Fruit fly (Drosophila melanogaster) whole organism, wandering third instar larva: ENCODE data around the gene Ugt37A1.

Experiments used
- Abd-B ChIP-seq: fragments of >200 bp; optimal IDR thresholded peaks from 2 replicates; lab custom pipeline; 2017; ENCODE audit warnings: missing biosample characterization, missing genetic modification characterization
- CG32264 ChIP-seq: fragments of 200-800 bp; sonication (Bioruptor generic); optimal IDR thresholded peaks from 2 replicates; lab custom pipeline; 2016; ENCODE audit warnings: missing biosample characterization, missing genetic modification characterization
- CG9705 ChIP-seq: fragments of 200-800 bp; sonication (Bioruptor generic); optimal IDR thresholded peaks from 2 replicates; lab custom pipeline; 2018; ENCODE audit warnings: missing biosample characterization, mild to moderate bottlenecking, missing genetic modification characterization
- CrebA ChIP-seq: fragments of 200-800 bp; sonication (Bioruptor generic); optimal IDR thresholded peaks from 2 replicates; lab custom pipeline; 2016; ENCODE audit warnings: missing biosample characterization, mild to moderate bottlenecking, missing genetic modification characterization, borderline replicate concordance
- Dfd ChIP-seq: fragments of >200 bp; optimal IDR thresholded peaks from 2 replicates; lab custom pipeline; 2017; ENCODE audit warnings: missing biosample characterization, missing genetic modification characterization
- Dif ChIP-seq: fragments of 200-275, 200-300 bp; sonication (Bioruptor generic); optimal IDR thresholded peaks from 2 replicates; lab custom pipeline; 2018; ENCODE audit warnings: missing biosample characterization, missing genetic modification characterization; ENCODE audit not compliant: partially characterized antibody
- GATAd ChIP-seq: sonication (Bioruptor generic); optimal IDR thresholded peaks from 2 replicates; lab custom pipeline; 2016; ENCODE audit warnings: missing biosample characterization, missing genetic modification characterization
- HLH106 ChIP-seq: fragments of 200-800 bp; optimal IDR thresholded peaks from 3 replicates; lab custom pipeline; 2019; ENCODE audit warnings: missing biosample characterization, mild to moderate bottlenecking, missing genetic modification characterization, moderate library complexity
- Hr78 ChIP-seq: fragments of >200 bp; optimal IDR thresholded peaks from 2 replicates; lab custom pipeline; 2017; ENCODE audit warnings: missing biosample characterization, missing genetic modification characterization
- Hr83 ChIP-seq: fragments of 200-300 bp; sonication (Bioruptor generic); optimal IDR thresholded peaks from 2 replicates; lab custom pipeline; 2016; ENCODE audit warnings: missing biosample characterization, mild to moderate bottlenecking, missing genetic modification characterization, moderate library complexity; ENCODE audit not compliant: poor library complexity, severe bottlenecking
- Jra ChIP-seq: sonication (Bioruptor generic); optimal IDR thresholded peaks from 2 replicates; lab custom pipeline; 2016; ENCODE audit warnings: missing biosample characterization, missing genetic modification characterization
- Mio ChIP-seq: sonication (Bioruptor generic); optimal IDR thresholded peaks from 2 replicates; lab custom pipeline; 2016; ENCODE audit warnings: missing biosample characterization, missing genetic modification characterization
- Myc ChIP-seq: fragments of >200 bp; optimal IDR thresholded peaks from 2 replicates; lab custom pipeline; 2017
- OdsH ChIP-seq: fragments of 200-800 bp; sonication (Bioruptor generic); optimal IDR thresholded peaks from 2 replicates; lab custom pipeline; 2016; ENCODE audit warnings: missing biosample characterization, mild to moderate bottlenecking, missing genetic modification characterization
- Vsx2 ChIP-seq: fragments of 200-300, 225-300 bp; sonication (Bioruptor generic); optimal IDR thresholded peaks from 2 replicates; lab custom pipeline; 2018; ENCODE audit warnings: missing biosample characterization, missing genetic modification characterization; ENCODE audit not compliant: partially characterized antibody
- br ChIP-seq: fragments of 200-800 bp; sonication (Bioruptor generic); optimal IDR thresholded peaks from 2 replicates; lab custom pipeline; 2016; ENCODE audit warnings: missing biosample characterization, missing genetic modification characterization
- brk ChIP-seq: fragments of 200-800 bp; sonication (Bioruptor generic); optimal IDR thresholded peaks from 2 replicates; lab custom pipeline; 2016; ENCODE audit warnings: missing biosample characterization, mild to moderate bottlenecking, missing genetic modification characterization
- dl ChIP-seq, 2 experiments: fragments of 175-275, 200-275 bp in 1 of 2; fragments of 200-275 bp in 1 of 2; sonication (Bioruptor generic); optimal IDR thresholded peaks; lab custom pipeline; 2018; ENCODE audit warnings: mild to moderate bottlenecking in 2 of 2, missing biosample characterization in 2 of 2, missing genetic modification characterization in 2 of 2, moderate library complexity in 2 of 2; ENCODE audit not compliant: partially characterized antibody in 2 of 2, insufficient read depth in 1 of 2
- dmrt93B ChIP-seq: fragments of 200-800 bp; sonication (Bioruptor generic); optimal IDR thresholded peaks from 2 replicates; lab custom pipeline; 2018; ENCODE audit warnings: missing biosample characterization, mild to moderate bottlenecking, missing genetic modification characterization
- ey ChIP-seq: fragments of 200-800 bp; sonication (Bioruptor generic); optimal IDR thresholded peaks from 2 replicates; lab custom pipeline; 2016; ENCODE audit warnings: missing biosample characterization, missing genetic modification characterization
- fru ChIP-seq: fragments of 200-800 bp; sonication (Bioruptor generic); optimal IDR thresholded peaks from 3 replicates; lab custom pipeline; 2016; ENCODE audit warnings: missing biosample characterization, mild to moderate bottlenecking, missing genetic modification characterization
- h ChIP-seq: fragments of 200-800 bp; sonication (Bioruptor generic); optimal IDR thresholded peaks from 3 replicates; lab custom pipeline; 2016; ENCODE audit warnings: missing biosample characterization, mild to moderate bottlenecking, missing genetic modification characterization
- jim ChIP-seq: fragments of 175-275, 200-325 bp; sonication (Bioruptor generic); optimal IDR thresholded peaks from 2 replicates; lab custom pipeline; 2016; ENCODE audit warnings: missing biosample characterization, mild to moderate bottlenecking, missing genetic modification characterization
- lola ChIP-seq: fragments of >200 bp; optimal IDR thresholded peaks from 2 replicates; lab custom pipeline; 2017; ENCODE audit warnings: missing biosample characterization, missing genetic modification characterization
- pan ChIP-seq: fragments of >200 bp; optimal IDR thresholded peaks from 2 replicates; lab custom pipeline; 2017
- psq ChIP-seq: fragments of 200-800 bp; sonication (Bioruptor generic); optimal IDR thresholded peaks from 3 replicates; lab custom pipeline; 2017; ENCODE audit warnings: missing biosample characterization, mild to moderate bottlenecking, missing genetic modification characterization, moderate library complexity
- rgr ChIP-seq: fragments of 200-800 bp; sonication (Bioruptor generic); optimal IDR thresholded peaks from 3 replicates; lab custom pipeline; 2016; ENCODE audit warnings: missing biosample characterization, mild to moderate bottlenecking, missing genetic modification characterization
- sv ChIP-seq: fragments of 200-800 bp; sonication (Bioruptor generic); optimal IDR thresholded peaks from 3 replicates; lab custom pipeline; 2016; ENCODE audit warnings: missing biosample characterization, missing genetic modification characterization
- tai ChIP-seq: sonication (Bioruptor generic); optimal IDR thresholded peaks from 2 replicates; lab custom pipeline; 2016; ENCODE audit warnings: missing biosample characterization, missing genetic modification characterization
- usp ChIP-seq: fragments of >200 bp; optimal IDR thresholded peaks from 2 replicates; lab custom pipeline; 2017; ENCODE audit warnings: missing biosample characterization, missing genetic modification characterization
- woc ChIP-seq: sonication (Bioruptor generic); optimal IDR thresholded peaks from 2 replicates; lab custom pipeline; 2016; ENCODE audit warnings: missing biosample characterization, mild to moderate bottlenecking, missing genetic modification characterization

The Ugt37A1 gene

DNA sequence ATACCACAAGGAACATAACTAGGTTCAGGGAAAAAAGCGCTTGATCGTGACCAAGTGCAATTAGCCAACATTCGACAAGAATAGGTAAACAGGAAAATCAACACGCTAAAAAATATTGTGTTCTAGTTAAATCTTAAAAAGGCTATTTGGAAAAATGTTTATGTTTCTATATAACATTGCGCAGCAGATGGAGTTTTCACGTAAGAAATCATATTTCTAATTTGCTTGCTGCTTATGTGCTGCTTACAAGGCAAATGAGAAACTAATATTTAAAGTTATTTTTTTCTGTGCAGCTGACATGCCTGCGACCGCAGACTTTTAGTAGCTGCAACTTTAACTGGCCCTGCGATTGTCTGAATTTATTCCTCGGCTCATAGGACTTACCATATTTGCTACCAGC lies 7.4 kb upstream of the Ugt37A1 start:
- TF ChIP-seq Hr83 (GFP tag; lab: Kevin White, UChicago) (no peak), CG9705 (no peak), fru (GFP tag; lab: Kevin White, UChicago) (no peak), dl (GFP tag; optimal IDR thresholded peaks at IDR 0.05; lab: Kevin White, UChicago; ENCODE audit: insufficient read depth in 1 of 2, partially characterized antibody in 2 of 2) (no peak), Dif (no peak), Abd-B (GFP tag; lab: Kevin White, UChicago) (no peak), usp (GFP tag; lab: Kevin White, UChicago) (no peak), br (GFP tag; lab: Kevin White, UChicago) (no peak), dmrt93B (GFP tag; lab: Kevin White, UChicago) (no peak), CG32264 (no peak), rgr (GFP tag; lab: Kevin White, UChicago) (no peak), OdsH (no peak), h (GFP tag; lab: Kevin White, UChicago) (no peak), HLH106 (no peak), sv (GFP tag; lab: Kevin White, UChicago) (no peak), tai (no peak)

DNA sequence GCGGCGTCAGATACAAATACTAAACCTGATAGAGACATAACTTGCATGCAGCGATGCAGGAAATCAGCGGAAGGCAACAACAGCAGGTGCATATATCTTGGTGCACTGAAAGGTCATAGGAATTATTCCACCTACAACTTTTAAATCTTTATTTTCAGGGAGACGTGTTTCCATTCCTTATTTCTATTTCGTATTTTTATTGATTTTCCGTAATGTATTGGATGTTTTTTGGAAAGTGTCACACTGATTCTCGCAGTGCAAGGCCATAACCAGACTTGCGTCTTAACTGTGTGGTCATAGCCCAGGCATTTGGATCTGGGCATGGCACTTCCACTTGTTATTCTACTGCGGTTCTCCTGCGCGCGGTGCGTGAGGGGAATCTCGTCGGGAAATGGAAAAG lies 2.5 kb downstream of the Ugt37A1 start:
- TF ChIP-seq ey (GFP tag; lab: Kevin White, UChicago) = no peak
- TF ChIP-seq usp (GFP tag; lab: Kevin White, UChicago) = no peak
- no peak for TF ChIP-seq Jra (GFP tag; lab: Kevin White, UChicago)
- no peak for TF ChIP-seq Hr83 (GFP tag; lab: Kevin White, UChicago)
- no peak for TF ChIP-seq dl (GFP tag; optimal IDR thresholded peaks at IDR 0.05; lab: Kevin White, UChicago; ENCODE audit: insufficient read depth in 1 of 2, partially characterized antibody in 2 of 2)

DNA sequence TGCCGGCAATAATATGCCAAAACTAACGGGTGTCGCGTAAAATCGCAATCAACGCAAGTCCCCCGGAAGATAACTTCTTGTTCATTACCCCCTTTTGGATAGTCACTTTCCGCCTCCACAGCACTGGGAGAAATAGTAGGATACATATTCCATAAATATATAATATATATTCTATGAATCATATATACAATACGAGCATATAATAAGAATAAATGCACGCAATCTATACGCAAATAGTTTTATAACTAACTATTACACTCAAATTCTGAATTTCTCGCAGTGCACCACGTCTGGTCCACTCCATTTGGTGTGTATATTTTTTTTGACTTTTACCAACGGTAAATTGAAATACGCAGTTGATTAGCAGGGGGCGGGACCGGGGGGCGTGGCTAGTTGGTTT lies 3.8 kb downstream of the Ugt37A1 start:
- TF ChIP-seq HLH106 (no peak), pan (lab: Kevin White, UChicago) (no peak), brk (GFP tag; lab: Kevin White, UChicago) (no peak), GATAd (GFP tag; lab: Kevin White, UChicago) (no peak), psq (GFP tag; lab: Kevin White, UChicago) (no peak), woc (no peak), Jra (GFP tag; lab: Kevin White, UChicago) (no peak), h (GFP tag; lab: Kevin White, UChicago) (no peak), Myc (lab: Kevin White, UChicago) (no peak), Hr78 (GFP tag; lab: Kevin White, UChicago) (no peak), fru (GFP tag; lab: Kevin White, UChicago) (no peak), CG32264 (no peak), rgr (GFP tag; lab: Kevin White, UChicago) (no peak), Dif (no peak), lola (no peak), sv (GFP tag; lab: Kevin White, UChicago) (no peak), jim (GFP tag; lab: Kevin White, UChicago) (no peak), Mio (no peak), Dfd (GFP tag; lab: Kevin White, UChicago) (no peak), Hr83 (GFP tag; lab: Kevin White, UChicago) (no peak)

DNA sequence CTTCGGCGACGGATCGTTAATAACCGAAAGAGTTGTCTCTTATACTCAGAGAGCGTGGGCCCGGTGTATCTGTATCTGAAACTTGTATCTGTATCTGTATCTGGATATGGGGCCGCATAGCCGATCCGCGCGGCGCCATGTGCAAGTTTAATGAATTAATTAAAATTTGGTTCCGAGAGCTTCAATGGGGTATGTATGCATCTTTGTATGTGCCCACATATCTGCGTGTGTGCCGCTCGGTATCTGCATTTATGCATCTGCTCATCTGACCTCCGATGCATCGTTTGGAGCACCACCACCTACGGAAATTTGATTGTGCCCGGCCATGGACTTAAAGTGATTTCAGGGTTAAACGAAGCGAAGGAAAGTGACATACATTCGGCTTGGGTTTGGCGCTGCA lies 21.2 kb downstream of the Ugt37A1 start:
- no peak for TF ChIP-seq HLH106
- no peak for TF ChIP-seq CG9705
- TF ChIP-seq br (GFP tag; lab: Kevin White, UChicago) = no peak
- TF ChIP-seq Jra (GFP tag; lab: Kevin White, UChicago) = no peak
- TF ChIP-seq h (GFP tag; lab: Kevin White, UChicago) = no peak
- TF ChIP-seq Myc (lab: Kevin White, UChicago) = no peak
- no peak for TF ChIP-seq lola
- no peak for TF ChIP-seq CrebA (GFP tag; lab: Kevin White, UChicago)
- no peak for TF ChIP-seq dl (GFP tag; optimal IDR thresholded peaks at IDR 0.05; lab: Kevin White, UChicago; ENCODE audit: insufficient read depth in 1 of 2, partially characterized antibody in 2 of 2)
- TF ChIP-seq OdsH = no peak

DNA sequence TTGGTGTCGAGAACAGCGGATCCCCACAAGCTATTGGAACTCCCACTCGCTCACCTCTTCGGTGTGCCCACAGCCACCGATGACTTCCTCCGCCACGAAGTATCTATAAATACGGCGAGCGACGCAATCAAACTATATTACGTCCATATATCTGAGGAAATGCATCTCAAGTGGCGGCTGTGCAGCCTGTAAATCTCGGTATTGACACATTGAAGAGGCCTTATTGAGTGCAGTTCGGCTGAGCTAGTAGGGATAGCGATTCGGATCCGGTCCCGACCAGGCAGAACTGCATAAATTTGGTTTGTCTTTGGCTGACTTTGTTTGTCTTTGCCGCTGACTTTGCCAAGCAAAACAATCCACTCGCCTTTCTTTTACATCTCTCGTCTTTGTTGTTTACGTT lies 21.7 kb downstream of the Ugt37A1 start:
- TF ChIP-seq br (GFP tag; lab: Kevin White, UChicago) = no peak
- TF ChIP-seq h (GFP tag; lab: Kevin White, UChicago) = no peak
- TF ChIP-seq OdsH = no peak
- TF ChIP-seq sv (GFP tag; lab: Kevin White, UChicago) = no peak
- no peak for TF ChIP-seq Hr78 (GFP tag; lab: Kevin White, UChicago)
- TF ChIP-seq Vsx2 (GFP tag; lab: Kevin White, UChicago) = no peak
- no peak for TF ChIP-seq Hr83 (GFP tag; lab: Kevin White, UChicago)
- TF ChIP-seq HLH106 = no peak
- no peak for TF ChIP-seq CG9705
- TF ChIP-seq CrebA (GFP tag; lab: Kevin White, UChicago) = no peak
